Worm (Caenorhabditis elegans) whole organism, L1 larva: ENCODE data around the gene T02B11.6.

ENCODE experiments used
- C16A3.4 ChIP-seq: fragments of 150-350 bp; optimal IDR thresholded peaks from 2 replicates; lab custom pipeline; 2014; ENCODE audit warnings: missing biosample characterization, missing genetic modification characterization
- C34B4.2 ChIP-seq: sonication (generic microtip); optimal IDR thresholded peaks from 2 replicates; lab custom pipeline; 2017; ENCODE audit warnings: mild to moderate bottlenecking, missing genetic modification characterization, missing compliant biosample characterization
- F16B12.6 ChIP-seq: fragments of 150-350 bp; optimal IDR thresholded peaks from 2 replicates; lab custom pipeline; 2014; ENCODE audit warnings: missing biosample characterization, missing genetic modification characterization
- Y116A8C.19 ChIP-seq: sonication (generic microtip); optimal IDR thresholded peaks from 2 replicates; lab custom pipeline; 2016; ENCODE audit warnings: missing compliant biosample characterization, missing genetic modification characterization, borderline replicate concordance
- alr-1 ChIP-seq: fragments of 200-800 bp; sonication (Bioruptor generic); optimal IDR thresholded peaks from 2 replicates; lab custom pipeline; 2018; ENCODE audit warnings: borderline replicate concordance, mild to moderate bottlenecking, missing genetic modification characterization, missing compliant biosample characterization
- aly-2 ChIP-seq: fragments of 150-350 bp; optimal IDR thresholded peaks from 2 replicates; lab custom pipeline; 2014; ENCODE audit warnings: missing biosample characterization, missing genetic modification characterization
- ama-1 ChIP-seq: fragments of 150-350 bp; optimal IDR thresholded peaks from 2 replicates; lab custom pipeline; 2014
- blmp-1 ChIP-seq: fragments of 150-350 bp; optimal IDR thresholded peaks from 2 replicates; lab custom pipeline; 2014; ENCODE audit warnings: missing biosample characterization, missing genetic modification characterization
- ceh-8 ChIP-seq: fragments of 200-800 bp; sonication (Bioruptor generic); optimal IDR thresholded peaks from 2 replicates; lab custom pipeline; 2018; ENCODE audit warnings: mild to moderate bottlenecking, missing genetic modification characterization, moderate library complexity, missing compliant biosample characterization
- ceh-88 ChIP-seq: fragments of 200-800 bp; sonication (Bioruptor generic); IDR thresholded peaks from 2 replicates; pipeline ENCODE4 v1.3.6; 2022; ENCODE audit warnings: missing genetic modification characterization, missing compliant biosample characterization
- ceh-90 ChIP-seq: sonication (generic microtip); optimal IDR thresholded peaks from 2 replicates; lab custom pipeline; 2016; ENCODE audit warnings: missing genetic modification characterization, missing compliant biosample characterization
- ces-1 ChIP-seq: fragments of 150-350 bp; optimal IDR thresholded peaks from 2 replicates; lab custom pipeline; 2014; ENCODE audit warnings: missing biosample characterization, missing genetic modification reagents, missing genetic modification characterization
- dpl-1 ChIP-seq, 3 experiments: fragments of 150-350 bp in 2 of 3; sonication (generic microtip) in 1 of 3; optimal IDR thresholded peaks; 2 replicates each; lab custom pipeline; 2014 to 2017; ENCODE audit warnings: missing biosample characterization in 3 of 3, missing genetic modification characterization in 3 of 3, missing genetic modification reagents in 3 of 3
- dsc-1 ChIP-seq: sonication (generic microtip); optimal IDR thresholded peaks from 2 replicates; lab custom pipeline; 2016; ENCODE audit warnings: mild to moderate bottlenecking, missing genetic modification characterization, missing compliant biosample characterization
- efl-1 ChIP-seq, 4 experiments: fragments of 150-350 bp; optimal IDR thresholded peaks in 3 of 4; peaks in 1 of 4; 1 replicate in 1 of 4; 2 replicates in 3 of 4; lab custom pipeline; 2014; ENCODE audit warnings: missing biosample characterization in 2 of 4, missing genetic modification characterization in 2 of 4, missing genetic modification reagents in 2 of 4
- egl-27 ChIP-seq, 2 experiments: fragments of 150-350 bp in 1 of 2; sonication (generic microtip); optimal IDR thresholded peaks; 3 replicates each; lab custom pipeline; 2017 to 2018; ENCODE audit warnings: missing biosample characterization in 2 of 2, missing genetic modification characterization in 2 of 2, missing genetic modification reagents in 2 of 2
- elt-3 ChIP-seq, 6 experiments: fragments of 150-350 bp in 1 of 6; sonication (generic microtip); optimal IDR thresholded peaks; 2 replicates each; lab custom pipeline; 2017 to 2018; ENCODE audit warnings: missing biosample characterization in 6 of 6, missing genetic modification characterization in 6 of 6, inconsistent platforms in 1 of 6
- ets-5 ChIP-seq: fragments of 200-800 bp; sonication (Bioruptor generic); IDR thresholded peaks from 2 replicates; pipeline ENCODE4 v1.3.6; 2022; ENCODE audit warnings: missing genetic modification characterization, missing compliant biosample characterization
- fkh-10 ChIP-seq: sonication (generic microtip); optimal IDR thresholded peaks from 2 replicates; lab custom pipeline; 2017; ENCODE audit warnings: missing biosample characterization, missing genetic modification reagents, missing genetic modification characterization
- hlh-17 ChIP-seq: fragments of 200-800 bp; sonication (Bioruptor generic); optimal IDR thresholded peaks from 2 replicates; lab custom pipeline; 2018; ENCODE audit warnings: missing genetic modification characterization, mild to moderate bottlenecking, missing compliant biosample characterization, moderate library complexity, borderline replicate concordance
- irx-1 ChIP-seq: sonication (generic microtip); optimal IDR thresholded peaks from 2 replicates; lab custom pipeline; 2016; ENCODE audit warnings: missing genetic modification characterization, missing compliant biosample characterization
- isw-1 ChIP-seq: fragments of 200-800 bp; sonication (Bioruptor generic); IDR thresholded peaks from 2 replicates; pipeline ENCODE4 v1.3.6; 2022; ENCODE audit warnings: missing genetic modification characterization, missing compliant biosample characterization
- lin-13 ChIP-seq: fragments of 150-350 bp; optimal IDR thresholded peaks from 2 replicates; lab custom pipeline; 2014; ENCODE audit warnings: missing biosample characterization, missing genetic modification reagents, missing genetic modification characterization
- lin-15B ChIP-seq: fragments of 150-350 bp; sonication (generic microtip); optimal IDR thresholded peaks from 3 replicates; lab custom pipeline; 2014; ENCODE audit warnings: missing biosample characterization, missing genetic modification characterization
- lin-35 ChIP-seq, 2 experiments: fragments of 150-350 bp; optimal IDR thresholded peaks; 2 replicates each; lab custom pipeline; 2014; ENCODE audit warnings: missing biosample characterization in 2 of 2, missing genetic modification characterization in 2 of 2, missing genetic modification reagents in 2 of 2
- lin-39 ChIP-seq: fragments of 150-350 bp; optimal IDR thresholded peaks from 2 replicates; lab custom pipeline; 2014; ENCODE audit warnings: missing biosample characterization, missing genetic modification reagents, missing genetic modification characterization
- lsy-2 ChIP-seq, 2 experiments: fragments of 150-350 bp; optimal IDR thresholded peaks; 2 replicates each; lab custom pipeline; 2014; ENCODE audit warnings: missing biosample characterization in 2 of 2, missing genetic modification characterization in 2 of 2
- mef-2 ChIP-seq: fragments of 150-350 bp; optimal IDR thresholded peaks from 2 replicates; lab custom pipeline; 2014; ENCODE audit warnings: missing biosample characterization, missing genetic modification characterization
- nhr-19 ChIP-seq: fragments of 200-800 bp; sonication (Bioruptor generic); conservative IDR thresholded peaks from 2 replicates; pipeline ENCODE4 v1.3.6; 2022; ENCODE audit warnings: missing genetic modification characterization, missing compliant biosample characterization
- nhr-20 ChIP-seq: sonication (generic microtip); optimal IDR thresholded peaks from 2 replicates; lab custom pipeline; 2016; ENCODE audit warnings: mild to moderate bottlenecking, missing genetic modification characterization, missing compliant biosample characterization
- nhr-237 ChIP-seq: fragments of 150-350 bp; optimal IDR thresholded peaks from 2 replicates; lab custom pipeline; 2014; ENCODE audit warnings: missing biosample characterization, missing genetic modification characterization
- nhr-28 ChIP-seq: fragments of 150-350 bp; optimal IDR thresholded peaks from 2 replicates; lab custom pipeline; 2014; ENCODE audit warnings: missing biosample characterization, missing genetic modification characterization
- nhr-71 ChIP-seq: sonication (generic microtip); optimal IDR thresholded peaks from 2 replicates; lab custom pipeline; 2016; ENCODE audit warnings: mild to moderate bottlenecking, missing genetic modification characterization, moderate library complexity, missing compliant biosample characterization
- nhr-76 ChIP-seq: sonication (generic microtip); optimal IDR thresholded peaks from 2 replicates; lab custom pipeline; 2017; ENCODE audit warnings: missing biosample characterization, missing genetic modification characterization
- nhr-85 ChIP-seq: sonication (generic microtip); peaks from one replicate; lab custom pipeline; 2016; ENCODE audit warnings: missing genetic modification characterization, inconsistent platforms, missing compliant biosample characterization
- nhr-90 ChIP-seq: sonication (generic microtip); optimal IDR thresholded peaks from 2 replicates; lab custom pipeline; 2016; ENCODE audit warnings: mild to moderate bottlenecking, missing genetic modification characterization, missing compliant biosample characterization; ENCODE audit not compliant: poor library complexity
- pag-3 ChIP-seq: sonication (generic microtip); optimal IDR thresholded peaks from 2 replicates; lab custom pipeline; 2017; ENCODE audit warnings: missing genetic modification characterization, mild to moderate bottlenecking, missing compliant biosample characterization, antibody characterized with exemption, borderline replicate concordance; ENCODE audit not compliant: insufficient read depth
- pax-3 ChIP-seq: fragments of 200-800 bp; sonication (Bioruptor generic); optimal IDR thresholded peaks from 2 replicates; lab custom pipeline; 2018; ENCODE audit warnings: mild to moderate bottlenecking, missing genetic modification characterization, moderate library complexity, missing compliant biosample characterization
- snpc-4 ChIP-seq: fragments of 150-350 bp; optimal IDR thresholded peaks from 2 replicates; lab custom pipeline; 2014; ENCODE audit warnings: missing biosample characterization, missing genetic modification characterization
- sptf-1 ChIP-seq: fragments of 150-350 bp; optimal IDR thresholded peaks from 2 replicates; lab custom pipeline; 2014; ENCODE audit warnings: missing biosample characterization, missing genetic modification characterization
- unc-86 ChIP-seq: sonication (generic microtip); optimal IDR thresholded peaks from 2 replicates; lab custom pipeline; 2016; ENCODE audit warnings: missing genetic modification characterization, missing compliant biosample characterization
- unc-98 ChIP-seq: fragments of 200-800 bp; sonication (Bioruptor generic); IDR thresholded peaks from 2 replicates; pipeline ENCODE4 v1.3.6; 2022; ENCODE audit warnings: missing genetic modification characterization, missing compliant biosample characterization
- xbp-1 ChIP-seq: sonication (generic microtip); optimal IDR thresholded peaks from 2 replicates; lab custom pipeline; 2016; ENCODE audit warnings: missing genetic modification characterization, missing compliant biosample characterization
- ztf-4 ChIP-seq: fragments of 150-350 bp; optimal IDR thresholded peaks from 2 replicates; lab custom pipeline; 2014; ENCODE audit warnings: missing biosample characterization, missing genetic modification characterization

The T02B11.6 gene

DNA sequence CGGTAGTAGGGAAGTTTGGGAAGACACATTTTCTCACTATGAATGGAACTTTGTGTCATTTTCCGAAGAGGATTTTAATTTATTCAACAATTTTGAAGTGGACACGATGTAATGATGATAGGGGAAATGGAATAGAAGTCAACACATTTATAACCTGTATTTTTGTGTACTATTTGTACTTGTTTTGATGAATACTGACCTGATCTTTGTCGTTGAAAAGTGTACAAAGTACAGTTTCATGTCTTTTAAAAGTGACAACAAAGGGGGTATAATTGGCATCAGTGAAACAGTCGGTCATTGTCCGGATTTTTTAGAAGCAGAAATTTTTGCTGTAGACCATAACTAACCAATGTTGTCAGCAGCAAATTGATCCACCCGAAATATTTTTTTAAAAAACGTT lies at the start of gene T02B11.6:
Gene T02B11.6, minus strand, starts transcription at position 101 of the 400 bp plus-strand sequence.
- no peak for TF ChIP-seq ets-5
- TF ChIP-seq lin-39 (tag; lab: Kevin White, UChicago) = no peak
- no peak for TF ChIP-seq lsy-2 (tag; optimal IDR thresholded peaks at IDR 0.05; lab: Kevin White, UChicago)

DNA sequence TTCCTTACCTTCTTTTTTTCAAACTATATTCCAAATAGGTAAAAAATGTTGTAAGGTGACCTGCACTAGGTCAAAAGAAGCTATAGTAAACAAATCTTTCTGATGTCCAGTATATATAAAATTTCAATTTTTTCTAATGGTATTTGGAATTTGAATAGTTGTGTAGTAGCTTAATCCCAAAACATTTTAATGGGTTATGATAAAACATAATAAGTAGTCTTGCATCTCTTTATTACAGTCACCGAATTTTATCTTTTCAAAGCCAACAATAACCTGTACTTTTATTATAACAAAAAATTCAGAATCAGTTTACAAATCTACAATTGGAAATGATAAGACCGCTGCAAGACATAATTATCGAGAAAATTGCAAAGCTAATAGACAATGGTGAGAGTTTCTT lies 28.4 kb upstream of the T02B11.6 start, which contains the start of gene H24K24.2:
Gene H24K24.2, plus strand, starts transcription at position 301 of the 400 bp plus-strand sequence.
- no peak for TF ChIP-seq blmp-1
- TF ChIP-seq ztf-4 (tag; lab: Kevin White, UChicago) = no peak
- TF ChIP-seq nhr-85 (tag; lab: Kevin White, UChicago) = no peak
- no peak for TF ChIP-seq ceh-88 (GFP tag; lab: Robert Waterston, UW)
- TF ChIP-seq nhr-19 (GFP tag; lab: Robert Waterston, UW) = no peak
- no peak for TF ChIP-seq pag-3 (tag; lab: Kevin White, UChicago)
- TF ChIP-seq ces-1 = no peak
- no peak for TF ChIP-seq fkh-10
- TF ChIP-seq snpc-4 (tag; lab: Kevin White, UChicago) = no peak
- no peak for TF ChIP-seq nhr-20 (tag; lab: Kevin White, UChicago)
- no peak for TF ChIP-seq nhr-71
- TF ChIP-seq, all 84 proteins: peak for 0

ce11 chrV:915716-916115 lies 26.6 kb upstream of the T02B11.6 start:
- TF ChIP-seq aly-2 (tag; lab: Kevin White, UChicago) = no peak
- TF ChIP-seq nhr-76 = no peak
- no peak for TF ChIP-seq nhr-28 (tag; lab: Kevin White, UChicago)
- no peak for TF ChIP-seq ceh-90 (tag; lab: Kevin White, UChicago)
- no peak for TF ChIP-seq irx-1 (tag; lab: Kevin White, UChicago)
- TF ChIP-seq, all 84 proteins: peak for 0

- TF ChIP-seq efl-1 (optimal IDR thresholded peaks at IDR 0.05; lab: Kevin White, UChicago) (no peak), efl-1 (GFP tag; optimal IDR thresholded peaks at IDR 0.05 in 1 of 2; lab: Kevin White, UChicago) (peak in 1 of 2 experiments; percentile 11), ces-1 (no peak)
- TF ChIP-seq, all 84 proteins: peak for 1
Observed at ce11 chrV:911474-911873, 22.4 kb upstream of the T02B11.6 start, which contains the start of gene adh-5. Gene adh-5, plus strand, starts transcription at chrV:911774.

ce11 chrV:910588-910987 lies 21.5 kb upstream of the T02B11.6 start:
- TF ChIP-seq F16B12.6 (tag; lab: Kevin White, UChicago) = no peak
- no peak for TF ChIP-seq ceh-88 (GFP tag; lab: Robert Waterston, UW)
- TF ChIP-seq xbp-1 = no peak
- TF ChIP-seq egl-27 (tag; optimal IDR thresholded peaks at IDR 0.05; lab: Kevin White, UChicago) = no peak
- no peak for TF ChIP-seq Y116A8C.19 (tag; lab: Kevin White, UChicago)
- TF ChIP-seq C16A3.4 (tag; lab: Kevin White, UChicago) = peak; percentile 1
- TF ChIP-seq sptf-1 (tag; lab: Kevin White, UChicago) = no peak
- no peak for TF ChIP-seq ceh-8 (GFP tag; lab: Kevin White, UChicago)
- no peak for TF ChIP-seq unc-98
- no peak for TF ChIP-seq dsc-1
- no peak for TF ChIP-seq lin-15B (tag; lab: Kevin White, UChicago)
- TF ChIP-seq mef-2 (tag; lab: Kevin White, UChicago) = no peak
- no peak for TF ChIP-seq lin-13 (GFP tag; lab: Kevin White, UChicago)
- no peak for TF ChIP-seq C34B4.2 (tag; lab: Kevin White, UChicago)
- no peak for TF ChIP-seq unc-86
- TF ChIP-seq efl-1 (optimal IDR thresholded peaks at IDR 0.05; lab: Kevin White, UChicago) = peak in 1 of 2 experiments; percentile 2
- TF ChIP-seq efl-1 (GFP tag; optimal IDR thresholded peaks at IDR 0.05 in 1 of 2; lab: Kevin White, UChicago) = peak in 1 of 2 experiments; percentile 89
- no peak for TF ChIP-seq hlh-17 (GFP tag; lab: Kevin White, UChicago)
- peak; percentile 52 for TF ChIP-seq nhr-20 (tag; lab: Kevin White, UChicago)
- no peak for TF ChIP-seq pax-3
- TF ChIP-seq lin-35 (GFP tag; optimal IDR thresholded peaks at IDR 0.05; lab: Kevin White, UChicago) = peak; percentile 39 to 69
- TF ChIP-seq nhr-90 (tag; lab: Kevin White, UChicago) = peak; percentile 32
- TF ChIP-seq nhr-237 (tag; lab: Kevin White, UChicago) = no peak
- TF ChIP-seq dpl-1 (GFP tag; optimal IDR thresholded peaks at IDR 0.05; lab: Kevin White, UChicago) = peak in 1 of 3 experiments; percentile 29
- TF ChIP-seq alr-1 (tag; lab: Kevin White, UChicago) = no peak
- no peak for TF ChIP-seq ama-1 (lab: Kevin White, UChicago)
- peak; percentile 27 for TF ChIP-seq nhr-71
- TF ChIP-seq elt-3 (tag; optimal IDR thresholded peaks at IDR 0.05; lab: Kevin White, UChicago) = peak in 5 of 6 experiments; percentile 34 to 84 (median 58)
- no peak for TF ChIP-seq isw-1
